Worm (Caenorhabditis elegans): ENCODE data around the gene C27F2.4.

- TF ChIP-seq hnd-1 (tag; optimal IDR thresholded peaks at IDR 0.05) (no peak), flt-1 (GFP tag; IDR thresholded peaks at IDR 0.05) (no peak), ama-1 (optimal IDR thresholded peaks at IDR 0.05) (no peak), scrt-1 (GFP tag; IDR thresholded peaks at IDR 0.05) (no peak), tra-4 (tag; optimal IDR thresholded peaks at IDR 0.05) (no peak), aly-1 (tag; optimal IDR thresholded peaks at IDR 0.05) (no peak), ets-7 (tag; optimal IDR thresholded peaks at IDR 0.05) (no peak), hmg-4 (GFP tag; optimal IDR thresholded peaks at IDR 0.05) (no peak), hmbx-1 (tag; optimal IDR thresholded peaks at IDR 0.05) (no peak)
Observed at ce11 chrIII:4909938-4910337, 50.2 kb downstream of the C27F2.4 start, which contains the start of gene F26F4.12.
